Fruit fly (Drosophila melanogaster) ovary, adult (tissue): ENCODE results near the gene CG42661.

Experiments
- CG17801 ChIP-seq: fragments of 200-800 bp; optimal IDR thresholded peaks from 2 replicates; lab custom pipeline; 2019; ENCODE audit warnings: missing biosample characterization, mild to moderate bottlenecking, missing genetic modification characterization, moderate library complexity; ENCODE audit not compliant: partially characterized antibody

CG42661 gene

dm6 chr3L:7465209-7465608, at the start of gene CG42661, which contains the start of the genes CG42660 and Tsp66A:
Gene CG42661 (plus strand): TSS chr3L:7465509.
Gene CG42660 (plus strand): TSS chr3L:7465509.
Gene Tsp66A (plus strand): TSS chr3L:7465509.
- no peak for TF ChIP-seq CG17801 (GFP tag; lab: Kevin White, UChicago)

dm6 chr3L:7422578-7422977, 42.7 kb upstream of the CG42661 start:
- TF ChIP-seq CG17801 (GFP tag; lab: Kevin White, UChicago), result no peak

DNA sequence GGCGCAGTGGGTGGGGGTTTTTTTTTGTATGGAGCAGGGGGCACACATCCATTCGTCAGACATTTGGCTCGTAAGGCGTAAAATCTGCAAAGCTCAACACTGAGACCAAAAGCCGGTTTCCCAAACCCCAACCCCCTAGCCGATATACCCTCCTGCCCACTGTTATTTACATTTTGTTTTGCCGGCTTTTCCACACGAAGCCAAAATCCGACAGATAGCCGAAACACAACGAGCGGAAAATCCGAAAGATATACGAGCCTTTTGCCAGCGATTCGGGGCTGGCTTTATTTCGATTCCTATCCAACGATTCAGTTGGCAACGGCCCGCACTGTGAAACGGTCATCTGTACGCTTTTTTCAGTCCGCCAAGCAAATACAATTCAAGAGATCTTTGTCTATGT, 41.8 kb upstream of the CG42661 start, which contains the start of gene CG42458:
Gene CG42458 (plus strand): TSS at position 311 of the 400 bp plus-strand sequence.
- no peak for TF ChIP-seq CG17801 (GFP tag; lab: Kevin White, UChicago)

- TF ChIP-seq CG17801 (GFP tag; lab: Kevin White, UChicago), result no peak
These were observed 33.0 kb upstream of the CG42661 start for dm6 chr3L:7432265-7432664.

- no peak for TF ChIP-seq CG17801 (GFP tag; lab: Kevin White, UChicago)
These were observed 32.4 kb upstream of the CG42661 start for dm6 chr3L:7432811-7433324.

- peak; percentile 49 for TF ChIP-seq CG17801 (GFP tag; lab: Kevin White, UChicago)
These were observed 31.9 kb upstream of the CG42661 start for dm6 chr3L:7433325-7433827.

dm6 chr3L:7434198-7434597, 31.1 kb upstream of the CG42661 start:
- no peak for TF ChIP-seq CG17801 (GFP tag; lab: Kevin White, UChicago)

DNA sequence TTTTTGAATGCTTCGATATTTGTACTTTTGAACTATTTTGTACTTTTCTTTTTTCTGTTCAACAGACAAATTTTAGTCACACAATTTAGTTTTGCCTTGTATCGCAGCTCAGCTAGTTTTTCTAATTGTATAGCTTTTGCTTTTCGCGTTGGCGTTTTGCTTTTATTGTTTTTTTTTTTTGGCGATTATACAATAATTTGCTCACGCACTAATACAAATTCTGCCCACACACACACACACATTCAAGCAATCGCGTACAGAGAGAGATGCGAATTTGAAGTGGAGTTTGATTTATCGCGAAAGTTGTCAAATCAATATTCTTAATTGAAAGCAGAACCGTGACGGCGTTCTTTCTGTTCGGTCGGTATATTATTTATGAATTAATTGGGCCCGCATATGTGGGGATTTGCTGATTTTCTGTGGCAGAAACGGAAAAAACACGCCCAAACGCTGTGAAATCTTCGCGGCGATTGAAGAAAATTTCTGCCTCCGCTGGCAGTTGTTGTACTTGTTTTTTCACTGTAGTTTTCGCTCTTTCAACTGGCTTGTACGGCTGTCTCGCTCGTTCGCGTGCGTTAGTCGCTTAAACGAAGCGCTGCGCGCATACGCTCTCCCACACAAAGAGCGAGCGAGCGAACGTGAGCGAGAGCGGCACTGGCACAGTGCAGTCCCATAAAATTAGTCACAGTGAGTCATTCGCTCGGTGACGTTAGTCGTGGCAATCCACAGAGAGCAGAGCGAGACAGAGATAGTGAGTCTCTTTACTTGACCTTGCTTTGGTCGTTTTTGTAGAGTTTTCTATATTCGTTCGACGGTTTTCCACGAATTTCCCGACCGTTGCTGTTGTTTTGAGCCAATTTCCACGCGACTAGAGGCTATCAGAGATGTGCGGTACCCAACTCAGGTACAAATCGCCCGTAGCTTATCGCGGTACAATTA, 30.3 kb upstream of the CG42661 start, which contains the start of gene Rac2:
Gene Rac2 (minus strand): TSS at position 476 of the 939 bp plus-strand sequence.
- peak; percentile 46 for TF ChIP-seq CG17801 (GFP tag; lab: Kevin White, UChicago)

dm6 chr3L:7437366-7437765, 27.9 kb upstream of the CG42661 start, which contains the start of gene CG14835:
Gene CG14835 (minus strand): TSS chr3L:7437466.
- no peak for TF ChIP-seq CG17801 (GFP tag; lab: Kevin White, UChicago)

DNA sequence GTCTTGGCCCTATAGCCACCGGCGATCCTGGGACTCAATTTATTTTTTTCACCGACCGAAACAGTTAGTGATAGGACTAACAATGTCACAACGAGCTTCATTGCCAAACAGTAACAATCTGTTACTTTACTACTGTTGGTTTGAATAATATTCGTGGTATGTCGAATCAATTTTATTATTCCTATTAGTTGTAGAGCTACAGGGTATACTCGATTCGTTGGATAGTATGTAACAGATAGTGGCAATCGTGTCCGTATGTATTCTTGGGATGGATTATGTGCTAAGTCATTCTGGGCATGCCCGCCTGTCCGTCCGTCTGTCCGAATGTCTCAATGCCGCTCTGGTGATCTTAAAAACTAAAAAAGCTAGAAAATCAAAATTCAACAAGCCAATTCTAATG, 26.0 kb upstream of the CG42661 start, which contains the start of gene sphinx1:
Gene sphinx1 (minus strand): TSS at position 101 of the 400 bp plus-strand sequence.
- no peak for TF ChIP-seq CG17801 (GFP tag; lab: Kevin White, UChicago)

- TF ChIP-seq CG17801 (GFP tag; lab: Kevin White, UChicago), result no peak
These were observed 24.7 kb upstream of the CG42661 start, which contains the start of gene sphinx2 for dm6 chr3L:7440633-7441032. Gene sphinx2 (minus strand): TSS chr3L:7440733.

DNA sequence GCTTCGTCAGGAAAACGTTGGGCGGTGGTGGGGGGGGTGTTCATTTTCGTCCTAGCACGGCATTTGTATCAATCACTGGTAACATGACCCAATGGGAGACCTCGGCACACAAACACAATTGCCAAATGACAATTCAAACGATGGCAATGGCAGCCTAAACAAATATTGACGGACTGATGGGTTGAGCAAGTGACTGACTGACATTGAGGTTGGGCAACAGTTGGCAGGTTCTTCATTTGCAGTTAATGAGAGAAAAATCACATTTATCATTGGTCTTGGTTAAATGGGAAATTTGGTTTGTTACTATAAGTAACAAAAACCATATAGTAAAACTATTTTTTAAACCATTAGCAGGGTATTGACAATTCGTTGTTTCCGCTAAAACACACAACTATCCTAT, 16.2 kb upstream of the CG42661 start:
- TF ChIP-seq CG17801 (GFP tag; lab: Kevin White, UChicago), result no peak

DNA sequence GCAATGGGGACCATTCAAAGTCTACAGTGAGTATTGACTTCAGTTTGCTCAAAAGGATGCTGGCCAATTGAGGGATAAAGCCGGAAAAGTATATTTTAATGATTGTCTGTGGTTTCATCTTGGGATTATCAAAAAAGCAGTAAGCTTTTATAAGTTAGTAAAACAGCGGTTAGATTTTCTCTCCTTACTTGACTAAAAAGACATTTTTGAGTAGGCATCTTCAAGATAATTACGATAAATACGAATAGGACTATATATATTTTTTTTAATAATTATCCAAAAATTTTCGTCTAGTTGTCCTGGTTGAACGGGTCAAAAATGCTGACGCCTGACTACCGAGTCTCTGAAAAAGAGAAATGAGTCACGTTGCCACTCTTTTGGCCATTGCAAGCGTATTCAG, 14.8 kb upstream of the CG42661 start, which contains the start of gene CG33278:
Gene CG33278 (plus strand): TSS at position 301 of the 400 bp plus-strand sequence.
- no peak for TF ChIP-seq CG17801 (GFP tag; lab: Kevin White, UChicago)

DNA sequence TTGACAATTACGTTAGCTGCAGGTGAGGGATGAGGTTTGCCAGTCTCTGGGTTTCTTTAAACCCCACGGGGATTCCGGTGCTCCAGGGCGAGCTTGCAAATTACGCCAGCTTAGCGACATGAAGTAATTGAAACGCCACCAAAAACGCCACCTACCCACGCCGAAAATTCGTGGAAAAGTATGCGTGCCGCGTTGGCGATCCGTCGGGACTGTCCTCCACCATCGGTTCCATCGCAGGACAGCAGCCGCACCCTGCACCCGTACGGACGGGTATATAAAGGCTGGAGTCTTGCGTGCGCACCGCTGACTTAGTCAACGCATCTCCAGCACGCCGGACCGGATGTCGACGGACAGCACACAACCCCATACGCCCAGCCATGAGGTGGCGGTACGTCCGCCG, 9.5 kb upstream of the CG42661 start, which contains the start of gene ppk26:
Gene ppk26 (plus strand): TSS at position 301 of the 400 bp plus-strand sequence.
- no peak for TF ChIP-seq CG17801 (GFP tag; lab: Kevin White, UChicago)

DNA sequence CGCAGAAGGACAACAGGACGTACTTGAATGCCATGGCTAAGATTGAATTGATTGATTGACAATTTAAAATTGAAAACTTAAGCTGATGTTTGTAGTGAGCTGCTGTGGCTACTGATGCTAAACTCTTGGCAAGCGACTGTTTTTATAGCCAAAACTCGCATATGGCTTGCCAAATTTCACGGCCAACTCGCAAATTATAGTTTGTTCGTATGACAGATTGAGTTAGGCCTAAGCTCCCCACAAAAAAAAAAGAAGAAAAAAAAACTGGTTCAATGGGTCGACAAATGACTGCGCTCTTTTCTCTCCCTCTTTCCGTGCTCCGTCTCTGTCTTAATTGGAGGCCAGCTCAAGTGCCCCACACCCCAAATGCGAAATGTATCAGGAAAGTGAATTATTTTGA, 4.9 kb downstream of the CG42661 start, which contains the start of gene CG8543:
Gene CG8543 (minus strand): TSS at position 101 of the 400 bp plus-strand sequence.
- TF ChIP-seq CG17801 (GFP tag; lab: Kevin White, UChicago), result no peak
